Worm (Caenorhabditis elegans): ENCODE data around the gene sqt-3.

- TF ChIP-seq drap-1 (GFP tag; optimal IDR thresholded peaks at IDR 0.05) (no peak), sem-2 (GFP tag; optimal IDR thresholded peaks at IDR 0.05) (no peak), nhr-28 (tag; optimal IDR thresholded peaks at IDR 0.05) (no peak), mep-1 (tag; optimal IDR thresholded peaks at IDR 0.05) (no peak), nhr-12 (tag; optimal IDR thresholded peaks at IDR 0.05) (no peak), ceh-83 (GFP tag; optimal IDR thresholded peaks at IDR 0.05) (no peak), snpc-4 (tag; optimal IDR thresholded peaks at IDR 0.05) (no peak), lin-32 (GFP tag; optimal IDR thresholded peaks at IDR 0.05) (no peak), nhr-237 (tag; optimal IDR thresholded peaks at IDR 0.05) (no peak), pha-4 (tag; optimal IDR thresholded peaks at IDR 0.05) (no peak), lsy-2 (tag; optimal IDR thresholded peaks at IDR 0.05) (no peak), tbx-8 (GFP tag; optimal IDR thresholded peaks at IDR 0.05) (no peak), blmp-1 (tag; optimal IDR thresholded peaks at IDR 0.05) (no peak), elt-1 (tag; optimal IDR thresholded peaks at IDR 0.05; ENCODE audit: borderline replicate concordance, insufficient read depth) (no peak)
These were observed 32.2 kb upstream of the sqt-3 start for ce11 chrV:12320274-12320839.
